Fruit fly (Drosophila melanogaster) whole organism, adult: ENCODE data around the gene CG42812.
A peak's percentile ranks its signal among the peaks of the same experiment; 100 is the strongest.

Experiments
- CG11617 ChIP-seq: fragments of 200-800 bp; sonication (Bioruptor generic); optimal IDR thresholded peaks from 2 replicates; lab custom pipeline; 2017; ENCODE audit warnings: mild to moderate bottlenecking, missing biosample characterization, missing genetic modification reagents, missing genetic modification characterization
- CG12768 ChIP-seq: fragments of 200-800 bp; sonication (Bioruptor generic); optimal IDR thresholded peaks from 2 replicates; lab custom pipeline; 2017; ENCODE audit warnings: missing biosample characterization, missing genetic modification characterization, mild to moderate bottlenecking, moderate library complexity, missing genetic modification reagents
- CG14711 ChIP-seq: fragments of 200-800 bp; sonication (Bioruptor generic); optimal IDR thresholded peaks from 2 replicates; lab custom pipeline; 2018; ENCODE audit warnings: missing biosample characterization, mild to moderate bottlenecking, missing genetic modification characterization, moderate library complexity
- CG1620 ChIP-seq: fragments of 200-800 bp; sonication (Bioruptor generic); optimal IDR thresholded peaks from 2 replicates; lab custom pipeline; 2016; ENCODE audit warnings: missing biosample characterization, missing genetic modification characterization
- CG33017 ChIP-seq: fragments of 200-800 bp; sonication (Bioruptor generic); optimal IDR thresholded peaks from 2 replicates; lab custom pipeline; 2018; ENCODE audit warnings: missing biosample characterization, mild to moderate bottlenecking, missing genetic modification characterization, moderate library complexity
- CG5204 ChIP-seq: fragments of 200-800 bp; sonication (Bioruptor generic); optimal IDR thresholded peaks from 2 replicates; lab custom pipeline; 2016; ENCODE audit warnings: missing biosample characterization, missing genetic modification characterization
- CG7045 ChIP-seq: fragments of 200-800 bp; sonication (Bioruptor generic); optimal IDR thresholded peaks from 2 replicates; lab custom pipeline; 2017; ENCODE audit warnings: missing biosample characterization, mild to moderate bottlenecking, missing genetic modification characterization
- CG7101 ChIP-seq: fragments of 200-800 bp; sonication (Bioruptor generic); optimal IDR thresholded peaks from 2 replicates; lab custom pipeline; 2018; ENCODE audit warnings: missing biosample characterization, mild to moderate bottlenecking, missing genetic modification characterization, moderate library complexity
- Clk ChIP-seq: fragments of 200-800 bp; sonication (Bioruptor generic); optimal IDR thresholded peaks from 2 replicates; lab custom pipeline; 2017; ENCODE audit warnings: missing biosample characterization, missing genetic modification characterization
- Crg-1 ChIP-seq: fragments of 200-800 bp; sonication (Bioruptor generic); optimal IDR thresholded peaks from 2 replicates; lab custom pipeline; 2016; ENCODE audit warnings: missing biosample characterization, missing genetic modification characterization
- Hr96 ChIP-seq: fragments of 200-800 bp; sonication (Bioruptor generic); optimal IDR thresholded peaks from 2 replicates; lab custom pipeline; 2016; ENCODE audit warnings: missing biosample characterization, missing genetic modification characterization
- Mnt ChIP-seq: fragments of 200-800 bp; sonication (Bioruptor generic); optimal IDR thresholded peaks from 2 replicates; lab custom pipeline; 2016; ENCODE audit warnings: missing biosample characterization, mild to moderate bottlenecking, missing genetic modification characterization
- bab1 ChIP-seq: fragments of 200-800 bp; sonication (Bioruptor generic); optimal IDR thresholded peaks from 3 replicates; lab custom pipeline; 2019; ENCODE audit warnings: missing biosample characterization, mild to moderate bottlenecking, missing genetic modification characterization, moderate library complexity
- cic ChIP-seq: fragments of 200-800 bp; sonication (Bioruptor generic); optimal IDR thresholded peaks from 2 replicates; lab custom pipeline; 2017; ENCODE audit warnings: missing biosample characterization, mild to moderate bottlenecking, missing genetic modification characterization, moderate library complexity
- cnc ChIP-seq, 2 experiments: fragments of >200 bp; optimal IDR thresholded peaks; 2 replicates each; lab custom pipeline; 2017
- kay ChIP-seq: fragments of 200-800 bp; sonication (Bioruptor generic); peaks from one replicate; lab custom pipeline; 2016; ENCODE audit warnings: missing biosample characterization, missing genetic modification characterization, borderline replicate concordance
- ovo ChIP-seq: fragments of 200-800 bp; sonication (Bioruptor generic); optimal IDR thresholded peaks from 2 replicates; lab custom pipeline; 2016; ENCODE audit warnings: missing biosample characterization, missing genetic modification characterization
- pad ChIP-seq: fragments of 200-800 bp; sonication (Bioruptor generic); optimal IDR thresholded peaks from 3 replicates; lab custom pipeline; 2017; ENCODE audit warnings: missing biosample characterization, missing genetic modification characterization, mild to moderate bottlenecking, moderate library complexity, missing genetic modification reagents
- tj ChIP-seq: fragments of 200-800 bp; sonication (Bioruptor generic); optimal IDR thresholded peaks from 3 replicates; lab custom pipeline; 2017; ENCODE audit warnings: missing biosample characterization, mild to moderate bottlenecking, missing genetic modification characterization, moderate library complexity
- toe ChIP-seq: fragments of 200-800 bp; sonication (Bioruptor generic); optimal IDR thresholded peaks from 2 replicates; lab custom pipeline; 2016; ENCODE audit warnings: missing biosample characterization, missing genetic modification characterization

CG42812 gene

DNA sequence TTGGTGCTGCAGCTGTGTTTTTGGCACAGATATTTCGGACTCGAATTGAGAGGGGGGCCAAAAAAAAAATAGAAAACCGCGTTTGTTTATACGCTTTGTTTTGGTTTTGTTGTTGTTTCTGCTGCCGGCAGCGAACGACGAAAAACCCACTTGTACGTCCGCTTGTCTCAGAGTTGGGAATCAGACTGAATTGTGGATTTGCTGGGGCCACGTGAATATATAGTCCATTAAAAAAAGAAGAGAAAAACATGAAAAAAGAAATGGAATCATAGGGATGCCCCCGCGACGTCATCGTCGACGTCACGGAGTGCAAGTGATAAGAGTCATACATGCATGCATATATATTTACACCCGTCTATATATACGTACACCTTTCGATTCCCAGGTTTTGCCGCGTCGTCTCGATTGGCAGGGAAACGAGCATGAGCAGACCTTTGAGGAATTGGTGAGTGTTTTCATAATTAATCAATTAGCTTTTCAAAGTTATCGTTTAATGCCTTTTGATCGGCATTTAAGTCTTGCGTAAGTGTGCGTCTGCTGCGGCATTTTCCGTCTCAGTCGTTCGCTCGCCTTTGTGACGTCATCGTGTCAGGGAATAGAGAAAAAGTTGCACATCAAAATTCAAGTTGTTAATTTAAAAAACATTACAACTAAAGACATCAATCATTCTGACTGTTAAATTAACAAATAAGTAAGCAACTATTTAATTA, 48.2 kb downstream of the CG42812 start:
- TF ChIP-seq tj (GFP tag; lab: Kevin White, UChicago), result peak; percentile 58
- peak; percentile 97 for TF ChIP-seq kay
- TF ChIP-seq Mnt, result peak; percentile 70
- TF ChIP-seq CG33017 (tag; lab: Kevin White, UChicago), result no peak
- no peak for TF ChIP-seq pad (GFP tag; lab: Kevin White, UChicago)
- TF ChIP-seq cic (GFP tag; lab: Kevin White, UChicago), result no peak
- no peak for TF ChIP-seq Crg-1
- TF ChIP-seq CG5204 (GFP tag; lab: Kevin White, UChicago), result no peak
- TF ChIP-seq cnc (optimal IDR thresholded peaks at IDR 0.05; lab: Kevin White, UChicago), result no peak
- TF ChIP-seq CG7045 (GFP tag; lab: Kevin White, UChicago), result no peak
- peak; percentile 39 for TF ChIP-seq CG12768 (GFP tag; lab: Kevin White, UChicago)

DNA sequence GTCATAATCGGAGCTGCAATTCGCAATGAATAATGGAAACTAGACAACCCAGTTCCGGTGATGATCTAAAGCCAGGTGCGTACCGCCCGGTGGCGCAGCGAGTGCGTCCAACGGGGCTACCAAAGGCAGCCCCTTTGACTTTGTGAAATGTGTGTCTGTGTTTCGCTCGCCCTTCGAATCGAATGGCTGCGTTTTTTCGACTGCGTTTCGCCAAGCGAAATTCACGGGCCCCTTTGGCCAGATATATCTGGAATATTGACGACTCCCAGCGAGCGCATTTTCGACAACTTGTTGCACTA, 48.9 kb downstream of the CG42812 start:
- no peak for TF ChIP-seq tj (GFP tag; lab: Kevin White, UChicago)

DNA sequence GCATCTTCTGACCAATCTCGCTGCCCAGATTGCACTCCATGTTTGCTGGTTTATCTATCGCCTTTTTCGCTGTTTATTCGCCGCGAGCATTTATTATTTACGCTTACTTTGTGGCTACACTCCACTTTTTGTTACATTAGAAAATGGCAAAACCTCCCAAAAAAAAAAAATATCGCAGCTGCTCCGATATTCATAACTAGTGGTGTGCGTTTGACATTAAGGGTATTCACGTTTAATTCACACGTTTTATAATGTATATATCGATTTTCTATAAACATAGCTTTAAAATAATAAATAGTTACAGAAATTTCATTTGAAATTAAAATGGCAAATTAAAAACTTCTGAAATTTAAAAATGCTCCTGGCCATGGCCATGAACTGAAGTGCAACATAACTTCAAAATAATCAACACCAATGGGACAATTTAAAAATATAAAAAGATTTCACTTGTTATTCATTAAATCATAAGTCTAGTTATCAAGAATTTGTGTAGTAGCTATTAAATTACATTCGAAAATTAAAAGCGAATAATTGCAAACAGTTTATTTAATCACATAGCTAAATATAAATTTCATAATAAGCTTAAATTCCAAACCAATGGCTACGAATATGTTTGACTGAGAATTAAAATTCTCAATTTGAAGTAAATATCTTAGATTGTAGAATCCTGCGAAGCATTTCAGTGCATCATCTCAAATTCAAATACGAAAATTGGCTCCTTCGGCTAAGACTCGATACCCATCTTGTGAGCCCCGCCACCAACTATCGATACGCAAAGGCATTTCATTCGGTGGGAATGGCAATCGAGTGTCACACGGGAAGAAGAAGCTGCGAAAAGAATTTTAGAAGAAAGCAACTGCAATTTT, 49.5 kb downstream of the CG42812 start, which contains the start of the genes Nab2 and BRWD3:
Nab2 (minus strand) TSS at position 203 of the 866 bp plus-strand sequence.
BRWD3 (plus strand) TSS at position 784 of the 866 bp plus-strand sequence.
- TF ChIP-seq ovo (GFP tag; lab: Kevin White, UChicago) (no peak), CG5204 (GFP tag; lab: Kevin White, UChicago) (no peak), tj (GFP tag; lab: Kevin White, UChicago) (peak; percentile 43), Clk (no peak), cic (GFP tag; lab: Kevin White, UChicago) (no peak), CG14711 (tag; lab: Kevin White, UChicago) (no peak), CG1620 (GFP tag; lab: Kevin White, UChicago) (peak; percentile 43), toe (GFP tag; lab: Kevin White, UChicago) (peak; percentile 79), Mnt (peak; percentile 20), CG11617 (GFP tag; lab: Kevin White, UChicago) (peak; percentile 46), Crg-1 (no peak), CG7101 (tag; lab: Kevin White, UChicago) (peak; percentile 62), CG12768 (GFP tag; lab: Kevin White, UChicago) (peak; percentile 37), CG7045 (GFP tag; lab: Kevin White, UChicago) (peak; percentile 52), CG33017 (tag; lab: Kevin White, UChicago) (no peak), kay (peak; percentile 87), Hr96 (GFP tag; lab: Kevin White, UChicago) (peak; percentile 9), bab1 (peak; percentile 16), pad (GFP tag; lab: Kevin White, UChicago) (no peak), cnc (optimal IDR thresholded peaks at IDR 0.05; lab: Kevin White, UChicago) (no peak)
